Fruit fly (Drosophila melanogaster) whole organism, prepupa: ENCODE results near the gene CG14676.
A peak's percentile ranks its signal among the peaks of the same experiment; 100 is the strongest.

ENCODE experiments used
- Blimp-1 ChIP-seq: fragments of 200-800 bp; sonication (Bioruptor generic); optimal IDR thresholded peaks from 3 replicates; lab custom pipeline; 2017; ENCODE audit warnings: missing biosample characterization, missing genetic modification characterization, mild to moderate bottlenecking, moderate library complexity, missing genetic modification reagents
- CG10631 ChIP-seq: fragments of 200-800 bp; sonication (Bioruptor generic); optimal IDR thresholded peaks from 2 replicates; lab custom pipeline; 2016; ENCODE audit warnings: missing biosample characterization, missing genetic modification characterization
- CG11294 ChIP-seq: fragments of 200-800 bp; sonication (Bioruptor generic); IDR thresholded peaks from 2 replicates; pipeline ENCODE4 v1.3.6; 2022; ENCODE audit warnings: missing biosample characterization, missing genetic modification characterization
- CG11762 ChIP-seq: fragments of 200-800 bp; sonication (Bioruptor generic); optimal IDR thresholded peaks from 3 replicates; lab custom pipeline; 2016; ENCODE audit warnings: missing biosample characterization, missing genetic modification characterization; ENCODE audit not compliant: insufficient read depth
- CG11902 ChIP-seq: fragments of 200-800 bp; sonication (Bioruptor generic); optimal IDR thresholded peaks from 3 replicates; lab custom pipeline; 2016; ENCODE audit warnings: missing biosample characterization, missing genetic modification characterization
- CG3032 ChIP-seq: fragments of 200-800 bp; optimal IDR thresholded peaks from 2 replicates; lab custom pipeline; 2019; ENCODE audit warnings: missing biosample characterization, mild to moderate bottlenecking, missing genetic modification characterization, moderate library complexity
- CG31627 ChIP-seq: fragments of 200-800 bp; sonication (Bioruptor generic); optimal IDR thresholded peaks from 3 replicates; lab custom pipeline; 2016; ENCODE audit warnings: missing biosample characterization, missing genetic modification characterization
- CG32006 ChIP-seq: fragments of 200-800 bp; sonication (Bioruptor generic); optimal IDR thresholded peaks from 3 replicates; lab custom pipeline; 2017; ENCODE audit warnings: missing biosample characterization, mild to moderate bottlenecking, missing genetic modification characterization
- CG34406 ChIP-seq: fragments of 200-800 bp; sonication (Bioruptor generic); optimal IDR thresholded peaks from 3 replicates; lab custom pipeline; 2016; ENCODE audit warnings: missing biosample characterization, missing genetic modification characterization
- CG3919 ChIP-seq: fragments of 200-800 bp; sonication (Bioruptor generic); optimal IDR thresholded peaks from 3 replicates; lab custom pipeline; 2016; ENCODE audit warnings: missing biosample characterization, missing genetic modification characterization
- CG4318 ChIP-seq: fragments of 200-800 bp; sonication (Bioruptor generic); optimal IDR thresholded peaks from 3 replicates; lab custom pipeline; 2017; ENCODE audit warnings: missing biosample characterization, mild to moderate bottlenecking, missing genetic modification characterization
- CG6276 ChIP-seq: fragments of 200-800 bp; sonication (Bioruptor generic); optimal IDR thresholded peaks from 2 replicates; lab custom pipeline; 2017; ENCODE audit warnings: missing biosample characterization, mild to moderate bottlenecking, missing genetic modification characterization
- CG6792 ChIP-seq: fragments of 200-800 bp; sonication (Bioruptor generic); optimal IDR thresholded peaks from 3 replicates; lab custom pipeline; 2016; ENCODE audit warnings: missing biosample characterization, missing genetic modification characterization
- CG6808 ChIP-seq: fragments of 200-800 bp; sonication (Bioruptor generic); optimal IDR thresholded peaks from 3 replicates; lab custom pipeline; 2017; ENCODE audit warnings: missing biosample characterization, missing genetic modification characterization, mild to moderate bottlenecking, moderate library complexity, missing genetic modification reagents
- CG6854 ChIP-seq: fragments of 200-800 bp; sonication (Bioruptor generic); optimal IDR thresholded peaks from 2 replicates; lab custom pipeline; 2017; ENCODE audit warnings: missing biosample characterization, mild to moderate bottlenecking, missing genetic modification characterization
- CG7368 ChIP-seq: fragments of 200-800 bp; sonication (Bioruptor generic); optimal IDR thresholded peaks from 3 replicates; lab custom pipeline; 2016; ENCODE audit warnings: missing biosample characterization, missing genetic modification characterization
- CG8119 ChIP-seq: fragments of 200-800 bp; sonication (Bioruptor generic); IDR thresholded peaks from 3 replicates; pipeline ENCODE4 v1.3.6; 2022; ENCODE audit warnings: missing biosample characterization, missing genetic modification characterization
- CG9139 ChIP-seq: fragments of 200-800 bp; sonication (Bioruptor generic); optimal IDR thresholded peaks from 3 replicates; lab custom pipeline; 2017; ENCODE audit warnings: missing biosample characterization, mild to moderate bottlenecking, missing genetic modification characterization
- Eip75B ChIP-seq: fragments of 200-800 bp; sonication (Bioruptor generic); optimal IDR thresholded peaks from 3 replicates; lab custom pipeline; 2016; ENCODE audit warnings: missing biosample characterization, missing genetic modification characterization
- Eip78C ChIP-seq: fragments of 200-800 bp; sonication (Bioruptor generic); peaks from one replicate; lab custom pipeline; 2016; ENCODE audit warnings: missing biosample characterization, missing genetic modification characterization
- Eip93F ChIP-seq: fragments of 200-800 bp; sonication (Bioruptor generic); optimal IDR thresholded peaks from 2 replicates; lab custom pipeline; 2016; ENCODE audit warnings: missing biosample characterization, mild to moderate bottlenecking, missing genetic modification characterization
- Ets21C ChIP-seq: fragments of 200-800 bp; sonication (Bioruptor generic); optimal IDR thresholded peaks from 3 replicates; lab custom pipeline; 2016; ENCODE audit warnings: missing biosample characterization, missing genetic modification characterization
- Ets96B ChIP-seq: fragments of 200-800 bp; optimal IDR thresholded peaks from 2 replicates; lab custom pipeline; 2019; ENCODE audit warnings: missing biosample characterization, mild to moderate bottlenecking, missing genetic modification characterization, moderate library complexity
- Hr39 ChIP-seq: fragments of 200-800 bp; sonication (Bioruptor generic); optimal IDR thresholded peaks from 2 replicates; lab custom pipeline; 2016; ENCODE audit warnings: missing biosample characterization, missing genetic modification characterization
- Hr4 ChIP-seq: fragments of 200-800 bp; sonication (Bioruptor generic); optimal IDR thresholded peaks from 3 replicates; lab custom pipeline; 2016; ENCODE audit warnings: missing biosample characterization, missing genetic modification characterization
- Met ChIP-seq: fragments of 200-800 bp; sonication (Bioruptor generic); optimal IDR thresholded peaks from 3 replicates; lab custom pipeline; 2016; ENCODE audit warnings: missing biosample characterization, missing genetic modification characterization
- Sox102F ChIP-seq: fragments of 200-800 bp; sonication (Bioruptor generic); optimal IDR thresholded peaks from 2 replicates; lab custom pipeline; 2016; ENCODE audit warnings: missing biosample characterization, mild to moderate bottlenecking, missing genetic modification characterization
- Sox14 ChIP-seq: fragments of 200-800 bp; sonication (Bioruptor generic); optimal IDR thresholded peaks from 3 replicates; lab custom pipeline; 2016; ENCODE audit warnings: missing biosample characterization, missing genetic modification characterization
- Sox15 ChIP-seq: fragments of 200-800 bp; sonication (Bioruptor generic); optimal IDR thresholded peaks from 3 replicates; lab custom pipeline; 2016; ENCODE audit warnings: missing biosample characterization, missing genetic modification characterization
- achi ChIP-seq: fragments of 200-800 bp; sonication (Bioruptor generic); optimal IDR thresholded peaks from 3 replicates; lab custom pipeline; 2016; ENCODE audit warnings: missing biosample characterization, missing genetic modification characterization
- cyc ChIP-seq: fragments of 200-800 bp; sonication (Bioruptor generic); optimal IDR thresholded peaks from 3 replicates; lab custom pipeline; 2016; ENCODE audit warnings: missing biosample characterization, missing genetic modification characterization
- dac ChIP-seq: fragments of 200-800 bp; sonication (Bioruptor generic); optimal IDR thresholded peaks from 2 replicates; lab custom pipeline; 2017; ENCODE audit warnings: missing biosample characterization, mild to moderate bottlenecking, missing genetic modification characterization
- dsx ChIP-seq: fragments of 200-800 bp; optimal IDR thresholded peaks from 3 replicates; lab custom pipeline; 2019; ENCODE audit warnings: missing biosample characterization, mild to moderate bottlenecking, missing genetic modification characterization, moderate library complexity; ENCODE audit not compliant: poor library complexity, severe bottlenecking
- esn ChIP-seq: fragments of 200-800 bp; sonication (Bioruptor generic); optimal IDR thresholded peaks from 2 replicates; lab custom pipeline; 2016; ENCODE audit warnings: missing biosample characterization, mild to moderate bottlenecking, missing genetic modification characterization, moderate library complexity
- fd59A ChIP-seq: fragments of 200-800 bp; sonication (Bioruptor generic); optimal IDR thresholded peaks from 2 replicates; lab custom pipeline; 2017; ENCODE audit warnings: missing biosample characterization, mild to moderate bottlenecking, missing genetic modification characterization, missing genetic modification reagents
- lz ChIP-seq: fragments of 200-800 bp; sonication (Bioruptor generic); optimal IDR thresholded peaks from 3 replicates; lab custom pipeline; 2016; ENCODE audit warnings: missing biosample characterization, missing genetic modification characterization
- net ChIP-seq: fragments of 200-800 bp; sonication (Bioruptor generic); optimal IDR thresholded peaks from 3 replicates; lab custom pipeline; 2016; ENCODE audit warnings: missing biosample characterization, missing genetic modification characterization
- pdm3 ChIP-seq: fragments of 200-800 bp; sonication (Bioruptor generic); optimal IDR thresholded peaks from 3 replicates; lab custom pipeline; 2016; ENCODE audit warnings: missing biosample characterization, missing genetic modification characterization
- salr ChIP-seq, 2 experiments: fragments of 200-800 bp; sonication (Bioruptor generic); optimal IDR thresholded peaks; 3 replicates each; lab custom pipeline; 2016 to 2018; ENCODE audit warnings: missing biosample characterization in 2 of 2, missing genetic modification characterization in 2 of 2, mild to moderate bottlenecking in 1 of 2
- svp ChIP-seq: fragments of 200-800 bp; sonication (Bioruptor generic); peaks from one replicate; lab custom pipeline; 2016; ENCODE audit warnings: missing biosample characterization, missing genetic modification characterization
- topi ChIP-seq: fragments of 200-800 bp; sonication (Bioruptor generic); optimal IDR thresholded peaks from 3 replicates; lab custom pipeline; 2016; ENCODE audit warnings: missing biosample characterization, missing genetic modification characterization
- vri ChIP-seq: fragments of 200-800 bp; sonication (Bioruptor generic); optimal IDR thresholded peaks from 3 replicates; lab custom pipeline; 2016; ENCODE audit warnings: missing biosample characterization, mild to moderate bottlenecking, missing genetic modification characterization

CG14676 gene

DNA sequence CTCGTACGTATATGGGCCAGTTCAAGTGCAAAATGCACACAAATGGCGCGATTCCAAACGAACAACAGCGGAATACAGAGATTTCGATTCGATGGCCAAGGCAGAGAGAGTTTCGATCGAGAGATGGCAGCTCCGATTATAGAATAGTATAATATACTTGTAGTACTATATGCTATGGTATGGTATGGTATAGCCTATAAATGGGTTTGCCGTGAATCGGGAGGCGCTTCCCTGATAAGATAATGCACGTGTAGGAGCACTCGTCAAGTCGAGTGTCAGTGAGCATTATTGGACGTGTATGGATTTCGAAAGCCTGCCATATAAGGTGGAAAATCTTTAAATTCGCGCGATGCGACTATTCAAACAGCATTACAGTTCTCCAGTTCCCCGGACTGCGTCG, 3.5 kb upstream of the CG14676 start:
- TF ChIP-seq CG10631, result no peak
- TF ChIP-seq svp (GFP tag; lab: Kevin White, UChicago), result peak; percentile 88
- no peak for TF ChIP-seq CG4318 (GFP tag; lab: Kevin White, UChicago)
- no peak for TF ChIP-seq CG3919 (GFP tag; lab: Kevin White, UChicago)
- TF ChIP-seq Ets21C (GFP tag; lab: Kevin White, UChicago), result no peak
- no peak for TF ChIP-seq salr (GFP tag; optimal IDR thresholded peaks at IDR 0.05; lab: Kevin White, UChicago)

DNA sequence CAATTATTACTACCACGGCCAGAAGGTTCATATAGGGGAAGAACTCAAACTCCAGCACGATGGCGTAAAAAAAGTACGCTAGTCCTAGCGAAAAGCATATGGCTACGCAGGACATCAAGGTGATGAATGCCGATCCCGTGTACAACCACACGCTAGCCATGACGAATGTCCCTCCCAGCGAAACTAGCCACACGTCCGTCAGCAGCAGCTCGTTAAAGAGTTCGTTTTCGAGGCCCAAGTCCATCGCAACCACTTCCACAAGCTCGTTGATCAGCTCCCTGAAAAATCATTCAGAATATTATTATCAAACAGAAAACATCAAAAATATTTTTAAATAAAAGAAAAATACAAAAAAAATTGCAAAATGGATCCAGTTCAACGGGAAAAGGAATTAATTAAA, 6.0 kb downstream of the CG14676 start, which contains the start of gene CG34287:
Gene CG34287, plus strand, starts transcription at position 301 of the 400 bp plus-strand sequence.
- no peak for TF ChIP-seq Hr39 (GFP tag; lab: Kevin White, UChicago)
- TF ChIP-seq CG7368 (GFP tag; lab: Kevin White, UChicago), result no peak
- no peak for TF ChIP-seq Eip93F (GFP tag; lab: Kevin White, UChicago)
- TF ChIP-seq CG34406 (GFP tag; lab: Kevin White, UChicago), result no peak
- TF ChIP-seq CG9139 (GFP tag; lab: Kevin White, UChicago), result no peak
- TF ChIP-seq dac (GFP tag; lab: Kevin White, UChicago), result no peak
- no peak for TF ChIP-seq Sox14 (GFP tag; lab: Kevin White, UChicago)
- no peak for TF ChIP-seq CG6808 (GFP tag; lab: Kevin White, UChicago)
- no peak for TF ChIP-seq achi (GFP tag; lab: Kevin White, UChicago)
- no peak for TF ChIP-seq esn (GFP tag; lab: Kevin White, UChicago)
- no peak for TF ChIP-seq Ets96B (tag; lab: Kevin White, UChicago)

DNA sequence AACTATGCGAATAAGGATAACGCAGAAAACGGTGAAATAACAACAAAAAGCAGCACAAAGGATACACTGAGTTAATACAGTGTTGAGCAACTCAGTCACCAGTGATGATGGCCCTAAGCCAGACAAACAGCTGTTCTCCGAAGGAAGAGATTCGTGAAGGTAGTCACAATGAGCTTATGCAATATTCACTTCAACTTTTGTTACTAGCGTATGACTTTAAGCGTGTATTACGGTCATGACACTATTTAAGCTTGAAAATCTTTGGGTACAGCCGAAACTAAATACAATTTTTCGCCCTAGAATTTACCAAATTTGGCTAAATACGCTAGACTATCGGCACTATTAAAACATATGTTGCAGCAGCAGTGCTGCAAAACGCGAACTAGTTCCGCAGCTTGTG, 9.2 kb downstream of the CG14676 start, which contains the start of the genes disp and ECSIT:
Gene disp, minus strand, starts transcription at position 97 of the 400 bp plus-strand sequence.
Gene ECSIT, plus strand, starts transcription at position 371 of the 400 bp plus-strand sequence.
- no peak for TF ChIP-seq Eip78C
- no peak for TF ChIP-seq dac (GFP tag; lab: Kevin White, UChicago)
- TF ChIP-seq Sox15 (GFP tag; lab: Kevin White, UChicago), result peak; percentile 6
- TF ChIP-seq CG6792 (GFP tag; lab: Kevin White, UChicago), result no peak
- no peak for TF ChIP-seq CG6276
- peak; percentile 87 for TF ChIP-seq Sox14 (GFP tag; lab: Kevin White, UChicago)
- no peak for TF ChIP-seq CG11294 (GFP tag; lab: Robert Waterston, UW)
- no peak for TF ChIP-seq svp (GFP tag; lab: Kevin White, UChicago)
- no peak for TF ChIP-seq Sox102F (GFP tag; lab: Kevin White, UChicago)
- TF ChIP-seq salr (GFP tag; optimal IDR thresholded peaks at IDR 0.05; lab: Kevin White, UChicago), result no peak
- TF ChIP-seq fd59A, result peak; percentile 35
- TF ChIP-seq CG11762 (GFP tag; lab: Kevin White, UChicago), result peak; percentile 33
- no peak for TF ChIP-seq Eip93F (GFP tag; lab: Kevin White, UChicago)
- no peak for TF ChIP-seq CG11902 (GFP tag; lab: Kevin White, UChicago)
- TF ChIP-seq Eip75B (GFP tag; lab: Kevin White, UChicago), result no peak
- TF ChIP-seq lz (GFP tag; lab: Kevin White, UChicago), result peak; percentile 57
- TF ChIP-seq CG31627, result peak; percentile 54
- TF ChIP-seq CG8119 (GFP tag; lab: Robert Waterston, UW), result no peak
- peak; percentile 62 for TF ChIP-seq esn (GFP tag; lab: Kevin White, UChicago)
- TF ChIP-seq Hr39 (GFP tag; lab: Kevin White, UChicago), result peak; percentile 49
- peak; percentile 55 for TF ChIP-seq cyc (GFP tag; lab: Kevin White, UChicago)
- TF ChIP-seq vri, result peak; percentile 55
- no peak for TF ChIP-seq topi (GFP tag; lab: Kevin White, UChicago)
- no peak for TF ChIP-seq CG6854 (GFP tag; lab: Kevin White, UChicago)

DNA sequence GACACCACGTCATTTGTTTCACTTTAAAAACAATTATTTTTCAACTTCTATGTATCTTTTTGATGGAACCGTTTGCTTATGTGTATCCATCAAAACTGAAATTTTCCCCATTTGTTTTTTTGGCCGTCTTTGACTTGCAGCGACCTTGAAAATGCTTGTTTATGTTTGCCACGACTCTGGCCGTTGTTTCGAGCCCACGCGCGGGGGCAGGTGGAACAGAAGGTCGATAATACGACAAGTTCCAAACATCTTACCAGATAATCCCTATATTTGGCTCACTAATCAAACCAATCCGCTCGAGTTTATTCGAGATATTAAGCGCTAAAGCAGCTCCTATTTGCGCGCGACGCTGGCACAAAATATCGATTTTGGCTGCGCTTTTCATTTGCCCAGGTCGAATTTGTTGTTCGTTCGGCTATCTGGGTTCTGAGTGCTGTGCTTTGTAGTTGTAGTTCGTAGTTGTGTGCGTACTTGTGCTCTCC, 13.8 kb downstream of the CG14676 start:
- TF ChIP-seq Eip93F (GFP tag; lab: Kevin White, UChicago) (no peak), CG31627 (no peak), CG3032 (tag; lab: Kevin White, UChicago) (no peak), Hr4 (no peak), Met (GFP tag; lab: Kevin White, UChicago) (no peak), dsx (GFP tag; lab: Kevin White, UChicago) (no peak), cyc (GFP tag; lab: Kevin White, UChicago) (no peak), vri (no peak), CG4318 (GFP tag; lab: Kevin White, UChicago) (no peak), dac (GFP tag; lab: Kevin White, UChicago) (no peak), CG32006 (GFP tag; lab: Kevin White, UChicago) (no peak), pdm3 (no peak), svp (GFP tag; lab: Kevin White, UChicago) (no peak), salr (GFP tag; optimal IDR thresholded peaks at IDR 0.05; lab: Kevin White, UChicago) (no peak), Sox102F (GFP tag; lab: Kevin White, UChicago) (no peak), Blimp-1 (no peak), net (no peak)
